Fruit fly (Drosophila melanogaster): Measurements from ENCODE around the gene CG7611.
A peak's percentile ranks its signal among the peaks of the same experiment; 100 is the strongest.

CG7611 gene

dm6 chr3L:21536857-21537256 lies 13.9 kb downstream of the CG7611 start, which contains the start of gene Rpn10:
Gene Rpn10, plus strand, starts transcription at chr3L:21537000.
- TF ChIP-seq cnc (optimal IDR thresholded peaks at IDR 0.05) = peak; percentile 81 to 95
- TF ChIP-seq Mnt (GFP tag; optimal IDR thresholded peaks at IDR 0.05) = peak; percentile 33
- no peak for TF ChIP-seq Clk (GFP tag; optimal IDR thresholded peaks at IDR 0.05)
- peak; percentile 51 for TF ChIP-seq CG1620 (GFP tag; optimal IDR thresholded peaks at IDR 0.05)
- peak; percentile 50 for TF ChIP-seq pad (GFP tag; optimal IDR thresholded peaks at IDR 0.05)
- TF ChIP-seq ovo (GFP tag; optimal IDR thresholded peaks at IDR 0.05) = peak; percentile 86
- peak; percentile 99 for TF ChIP-seq CG14711 (tag; optimal IDR thresholded peaks at IDR 0.05)
- no peak for TF ChIP-seq CG7045 (GFP tag; optimal IDR thresholded peaks at IDR 0.05)
- peak; percentile 5 for TF ChIP-seq CG11617 (GFP tag; optimal IDR thresholded peaks at IDR 0.05)
- no peak for TF ChIP-seq cic (GFP tag; optimal IDR thresholded peaks at IDR 0.05)
- no peak for TF ChIP-seq CG5204 (GFP tag; optimal IDR thresholded peaks at IDR 0.05)
- peak; percentile 19 for TF ChIP-seq Crg-1 (GFP tag; optimal IDR thresholded peaks at IDR 0.05)
- no peak for TF ChIP-seq kay (GFP tag; ENCODE audit: borderline replicate concordance)
- no peak for TF ChIP-seq tj (GFP tag; optimal IDR thresholded peaks at IDR 0.05)
- no peak for TF ChIP-seq toe (GFP tag; optimal IDR thresholded peaks at IDR 0.05)
- no peak for TF ChIP-seq Hr96 (GFP tag; optimal IDR thresholded peaks at IDR 0.05)
- TF ChIP-seq CG7101 (tag; optimal IDR thresholded peaks at IDR 0.05) = no peak
- peak; percentile 70 for TF ChIP-seq bab1 (GFP tag; optimal IDR thresholded peaks at IDR 0.05)
- TF ChIP-seq CG12768 (GFP tag; optimal IDR thresholded peaks at IDR 0.05) = no peak
- TF ChIP-seq CG33017 (tag; optimal IDR thresholded peaks at IDR 0.05) = no peak

dm6 chr3L:21538893-21539244 lies 15.9 kb downstream of the CG7611 start:
- TF ChIP-seq pad (GFP tag; optimal IDR thresholded peaks at IDR 0.05) = no peak
- no peak for TF ChIP-seq CG7101 (tag; optimal IDR thresholded peaks at IDR 0.05)
- TF ChIP-seq CG1620 (GFP tag; optimal IDR thresholded peaks at IDR 0.05) = no peak
- TF ChIP-seq tj (GFP tag; optimal IDR thresholded peaks at IDR 0.05) = no peak
- no peak for TF ChIP-seq cnc (optimal IDR thresholded peaks at IDR 0.05)
- TF ChIP-seq CG5204 (GFP tag; optimal IDR thresholded peaks at IDR 0.05) = no peak
- TF ChIP-seq ovo (GFP tag; optimal IDR thresholded peaks at IDR 0.05) = no peak
- TF ChIP-seq CG11617 (GFP tag; optimal IDR thresholded peaks at IDR 0.05) = no peak
- no peak for TF ChIP-seq Mnt (GFP tag; optimal IDR thresholded peaks at IDR 0.05)
- TF ChIP-seq Hr96 (GFP tag; optimal IDR thresholded peaks at IDR 0.05) = no peak
- no peak for TF ChIP-seq Clk (GFP tag; optimal IDR thresholded peaks at IDR 0.05)
- TF ChIP-seq kay (GFP tag; ENCODE audit: borderline replicate concordance) = no peak
- no peak for TF ChIP-seq toe (GFP tag; optimal IDR thresholded peaks at IDR 0.05)
- no peak for TF ChIP-seq CG7045 (GFP tag; optimal IDR thresholded peaks at IDR 0.05)
- TF ChIP-seq CG33017 (tag; optimal IDR thresholded peaks at IDR 0.05) = no peak
- no peak for TF ChIP-seq Crg-1 (GFP tag; optimal IDR thresholded peaks at IDR 0.05)

- TF ChIP-seq bab1 (GFP tag; optimal IDR thresholded peaks at IDR 0.05) (peak; percentile 41), kay (GFP tag; ENCODE audit: borderline replicate concordance) (no peak), ovo (GFP tag; optimal IDR thresholded peaks at IDR 0.05) (peak; percentile 66), CG7101 (tag; optimal IDR thresholded peaks at IDR 0.05) (peak; percentile 67), CG11617 (GFP tag; optimal IDR thresholded peaks at IDR 0.05) (peak; percentile 73), cnc (optimal IDR thresholded peaks at IDR 0.05) (no peak), CG12768 (GFP tag; optimal IDR thresholded peaks at IDR 0.05) (peak; percentile 2), Crg-1 (GFP tag; optimal IDR thresholded peaks at IDR 0.05) (peak; percentile 63), Mnt (GFP tag; optimal IDR thresholded peaks at IDR 0.05) (peak; percentile 72), CG5204 (GFP tag; optimal IDR thresholded peaks at IDR 0.05) (no peak), tj (GFP tag; optimal IDR thresholded peaks at IDR 0.05) (peak; percentile 30), cic (GFP tag; optimal IDR thresholded peaks at IDR 0.05) (peak; percentile 38), pad (GFP tag; optimal IDR thresholded peaks at IDR 0.05) (peak; percentile 44), CG14711 (tag; optimal IDR thresholded peaks at IDR 0.05) (peak; percentile 47), CG7045 (GFP tag; optimal IDR thresholded peaks at IDR 0.05) (peak; percentile 78), CG33017 (tag; optimal IDR thresholded peaks at IDR 0.05) (no peak), CG1620 (GFP tag; optimal IDR thresholded peaks at IDR 0.05) (peak; percentile 64), toe (GFP tag; optimal IDR thresholded peaks at IDR 0.05) (no peak), Hr96 (GFP tag; optimal IDR thresholded peaks at IDR 0.05) (no peak), Clk (GFP tag; optimal IDR thresholded peaks at IDR 0.05) (peak; percentile 29)
Measured at dm6 chr3L:21539245-21540196, 16.5 kb downstream of the CG7611 start, which contains the start of the genes COX8 and VhaM9.7-b. Gene COX8, minus strand, starts transcription at chr3L:21539447. Gene VhaM9.7-b, plus strand, starts transcription at chr3L:21539862.

dm6 chr3L:21542059-21542458 lies 19.1 kb downstream of the CG7611 start, which contains the start of gene CG33290:
Gene CG33290, plus strand, starts transcription at chr3L:21542359.
- no peak for TF ChIP-seq CG5204 (GFP tag; optimal IDR thresholded peaks at IDR 0.05)
- peak; percentile 39 for TF ChIP-seq kay (GFP tag; ENCODE audit: borderline replicate concordance)

- TF ChIP-seq bab1 (GFP tag; optimal IDR thresholded peaks at IDR 0.05) (peak; percentile 50), CG5204 (GFP tag; optimal IDR thresholded peaks at IDR 0.05) (no peak), Hr96 (GFP tag; optimal IDR thresholded peaks at IDR 0.05) (no peak)
Measured at dm6 chr3L:21554752-21555151, 31.8 kb downstream of the CG7611 start, which contains the start of gene Wnk. Gene Wnk, minus strand, starts transcription at chr3L:21554928.
